Fruit fly (Drosophila melanogaster): ENCODE measurements around the gene Cbp80.

Gene Cbp80

dm6 chrX:4687778-4688399 is 38.1 kb downstream of the Cbp80 start, which contains the start of gene ctp (continued):
- TF ChIP-seq ase (GFP tag; IDR thresholded peaks at IDR 0.05) (no peak), danr (GFP tag; IDR thresholded peaks at IDR 0.05) (no peak), ac (GFP tag; optimal IDR thresholded peaks at IDR 0.05) (no peak), Hmr (GFP tag; optimal IDR thresholded peaks at IDR 0.05) (peak; percentile 57), CG13775 (GFP tag; optimal IDR thresholded peaks at IDR 0.05) (peak; percentile 44), CG9727 (GFP tag; optimal IDR thresholded peaks at IDR 0.05) (peak; percentile 28), Myb (GFP tag; optimal IDR thresholded peaks at IDR 0.05) (peak; percentile 49), unpg (GFP tag; optimal IDR thresholded peaks at IDR 0.05) (peak; percentile 35), CG11456 (GFP tag; IDR thresholded peaks at IDR 0.05) (0 out of 3 replicates have a peak, but pooled peaks have one; percentile 53), ssp (GFP tag; IDR thresholded peaks at IDR 0.05) (no peak), CG4854 (GFP tag; optimal IDR thresholded peaks at IDR 0.05) (no peak), CG1832 (GFP tag; optimal IDR thresholded peaks at IDR 0.05) (no peak), CG9437 (GFP tag; optimal IDR thresholded peaks at IDR 0.05) (peak; percentile 11), Ets97D (GFP tag; optimal IDR thresholded peaks at IDR 0.05) (peak; percentile 16), rib (GFP tag; IDR thresholded peaks at IDR 0.05) (0 out of 2 replicates have a peak, but pooled peaks have one; percentile 74), Hey (tag; optimal IDR thresholded peaks at IDR 0.05) (no peak), Ada2b (GFP tag; IDR thresholded peaks at IDR 0.05) (no peak), CG11085 (GFP tag; IDR thresholded peaks at IDR 0.05) (no peak), Hr3 (GFP tag; optimal IDR thresholded peaks at IDR 0.05) (peak; percentile 35), Sox102F (GFP tag; optimal IDR thresholded peaks at IDR 0.05) (peak; percentile 21), Opbp (GFP tag; IDR thresholded peaks at IDR 0.05; ENCODE audit: partially characterized antibody) (peak; percentile 58), CG18764 (GFP tag; optimal IDR thresholded peaks at IDR 0.05) (no peak), toy (GFP tag; IDR thresholded peaks at IDR 0.05) (no peak), CG17912 (GFP tag; optimal IDR thresholded peaks at IDR 0.05) (no peak), peb (GFP tag; IDR thresholded peaks at IDR 0.05) (no peak), emc (GFP tag; optimal IDR thresholded peaks at IDR 0.05) (no peak), Xbp1 (GFP tag; optimal IDR thresholded peaks at IDR 0.05) (peak; percentile 55), CG17361 (GFP tag; IDR thresholded peaks at IDR 0.05) (peak; percentile 27; the same call in 1 of the 3 replicates), E2f1 (GFP tag; IDR thresholded peaks at IDR 0.05) (no peak), Fer1 (GFP tag; optimal IDR thresholded peaks at IDR 0.05) (peak; percentile 52), fd64A (GFP tag; optimal IDR thresholded peaks at IDR 0.05) (peak; percentile 35), lab (GFP tag; optimal IDR thresholded peaks at IDR 0.05) (peak; percentile 65), jigr1 (GFP tag; IDR thresholded peaks at IDR 0.05) (no peak), row (GFP tag; IDR thresholded peaks at IDR 0.05) (peak; percentile 87), ci (GFP tag; IDR thresholded peaks at IDR 0.05) (peak; percentile 69; the same call in 2 of the 3 replicates), CG8359 (GFP tag; optimal IDR thresholded peaks at IDR 0.05; ENCODE audit: borderline replicate concordance) (no peak), CG13624 (GFP tag; optimal IDR thresholded peaks at IDR 0.05) (peak; percentile 51), jing (GFP tag; optimal IDR thresholded peaks at IDR 0.05) (no peak), her (GFP tag; optimal IDR thresholded peaks at IDR 0.05) (peak; percentile 70), onecut (GFP tag; IDR thresholded peaks at IDR 0.05) (peak; percentile 63), CG34376 (GFP tag; optimal IDR thresholded peaks at IDR 0.05) (peak; percentile 78), org-1 (GFP tag; optimal IDR thresholded peaks at IDR 0.05) (peak; percentile 13), CG12104 (GFP tag; optimal IDR thresholded peaks at IDR 0.05) (no peak), Sry-δ (GFP tag; optimal IDR thresholded peaks at IDR 0.05) (peak; percentile 75), fru (optimal IDR thresholded peaks at IDR 0.05) (no peak), CG30020 (tag; optimal IDR thresholded peaks at IDR 0.05) (peak; percentile 3), CrebB (tag; optimal IDR thresholded peaks at IDR 0.05) (peak; percentile 71), CG7357 (GFP tag; IDR thresholded peaks at IDR 0.05) (no peak), Xrp1 (GFP tag; IDR thresholded peaks at IDR 0.05) (peak; percentile 44; the same call in 1 of the 2 replicates), CG6654 (GFP tag; optimal IDR thresholded peaks at IDR 0.05) (no peak), gsb (GFP tag; IDR thresholded peaks at IDR 0.05) (no peak)
